Worm (Caenorhabditis elegans): ENCODE measurements around the gene frpr-5.

Gene frpr-5

DNA sequence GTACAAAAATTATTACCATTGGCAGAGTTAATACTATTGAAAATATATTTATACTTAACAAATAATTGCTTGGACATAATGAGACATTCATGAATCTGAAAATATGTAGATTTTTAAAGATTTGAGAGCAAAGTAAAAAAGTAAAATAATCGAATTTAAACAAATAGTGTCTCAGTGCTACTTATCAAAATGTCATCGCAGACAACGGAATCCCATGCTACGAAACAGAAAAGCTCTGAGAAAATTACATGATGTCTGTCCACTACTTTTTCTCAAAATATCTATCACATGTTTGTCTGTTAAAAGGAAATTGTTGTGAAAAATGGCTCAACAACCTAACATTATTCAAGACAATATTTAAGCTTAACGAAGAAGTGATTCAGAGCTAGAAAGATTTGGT lies 51.6 kb downstream of the frpr-5 start, which contains the start of gene T10G3.4:
TSS of gene T10G3.4 (minus strand) at position 101 of the 400 bp plus-strand sequence.
- no peak for TF ChIP-seq ceh-82 (tag; optimal IDR thresholded peaks at IDR 0.05)
- TF ChIP-seq dmd-4 (tag; optimal IDR thresholded peaks at IDR 0.05), result no peak
